Worm (Caenorhabditis elegans) whole organism, late embryonic: ENCODE results near the gene B0496.6.

Experiments
- C38D4.7 ChIP-seq: fragments of 200-800 bp; sonication (Bioruptor generic); optimal IDR thresholded peaks from 2 replicates; lab custom pipeline; 2018; ENCODE audit warnings: mild to moderate bottlenecking, missing genetic modification characterization, moderate library complexity, missing compliant biosample characterization
- ama-1 ChIP-seq: fragments of 150-350 bp; optimal IDR thresholded peaks from 2 replicates; lab custom pipeline; 2014
- ceh-18 ChIP-seq: sonication (generic microtip); optimal IDR thresholded peaks from 2 replicates; lab custom pipeline; 2016; ENCODE audit warnings: missing genetic modification characterization, missing compliant biosample characterization
- fkh-10 ChIP-seq: fragments of 150-350 bp; optimal IDR thresholded peaks from 2 replicates; lab custom pipeline; 2014; ENCODE audit warnings: missing biosample characterization, missing genetic modification reagents, missing genetic modification characterization
- pax-1 ChIP-seq: fragments of 150-350 bp; optimal IDR thresholded peaks from 2 replicates; lab custom pipeline; 2014; ENCODE audit warnings: missing biosample characterization, missing genetic modification characterization
- pha-4 ChIP-seq: fragments of 150-350 bp; optimal IDR thresholded peaks from 2 replicates; lab custom pipeline; 2018; ENCODE audit warnings: missing biosample characterization, missing genetic modification reagents, missing genetic modification characterization
- pqm-1 ChIP-seq: sonication (generic microtip); optimal IDR thresholded peaks from 2 replicates; lab custom pipeline; 2016; ENCODE audit warnings: missing genetic modification characterization, missing compliant biosample characterization
- tbx-2 ChIP-seq: sonication (generic microtip); optimal IDR thresholded peaks from 2 replicates; lab custom pipeline; 2016; ENCODE audit warnings: missing genetic modification characterization, missing compliant biosample characterization

DNA sequence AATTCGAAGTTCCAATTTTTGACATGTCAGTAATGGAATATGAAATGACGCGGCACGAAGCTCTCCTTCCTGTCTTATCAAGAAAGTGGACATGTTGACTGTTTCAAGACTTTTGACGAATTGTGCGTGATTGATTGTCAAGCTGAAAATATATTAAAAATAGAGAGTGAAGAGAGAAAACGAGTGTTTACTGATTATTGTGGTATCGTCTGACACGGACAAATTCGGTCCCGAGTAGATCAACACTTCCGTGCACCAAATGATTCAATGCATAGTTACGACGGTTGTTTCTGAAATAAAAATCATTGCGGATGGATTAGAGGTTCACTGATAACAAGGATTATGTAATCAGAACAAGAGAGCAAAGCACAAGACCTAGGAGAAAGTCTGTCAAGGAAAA is 48.3 kb downstream of the B0496.6 start:
- TF ChIP-seq ama-1 (lab: Kevin White, UChicago) (no peak), C38D4.7 (GFP tag; lab: Kevin White, UChicago) (no peak), pqm-1 (no peak), tbx-2 (no peak), pha-4 (tag; lab: Kevin White, UChicago) (no peak), pax-1 (tag; lab: Kevin White, UChicago) (no peak), fkh-10 (no peak), ceh-18 (tag; lab: Kevin White, UChicago) (no peak)
